Worm (Caenorhabditis elegans) whole organism, L3 larva: ENCODE measurements around the gene F59A6.4.

ENCODE experiments used
- aly-2 ChIP-seq: fragments of 150-350 bp; optimal IDR thresholded peaks from 2 replicates; lab custom pipeline; 2014; ENCODE audit warnings: missing biosample characterization, missing genetic modification characterization
- ama-1 ChIP-seq: fragments of 150-350 bp; optimal IDR thresholded peaks from 2 replicates; lab custom pipeline; 2018
- ceh-82 ChIP-seq: fragments of 150-350 bp; optimal IDR thresholded peaks from 2 replicates; lab custom pipeline; 2014; ENCODE audit warnings: missing biosample characterization, missing genetic modification characterization
- nhr-237 ChIP-seq: fragments of 150-350 bp; optimal IDR thresholded peaks from 2 replicates; lab custom pipeline; 2014; ENCODE audit warnings: missing biosample characterization, missing genetic modification characterization
- nhr-77 ChIP-seq: fragments of 150-350 bp; optimal IDR thresholded peaks from 2 replicates; lab custom pipeline; 2014; ENCODE audit warnings: missing biosample characterization, missing genetic modification characterization
- skn-1 ChIP-seq: fragments of 150-350 bp; optimal IDR thresholded peaks from 2 replicates; lab custom pipeline; 2014; ENCODE audit warnings: missing biosample characterization, missing genetic modification characterization
- snpc-4 ChIP-seq: fragments of 150-350 bp; optimal IDR thresholded peaks from 2 replicates; lab custom pipeline; 2014; ENCODE audit warnings: missing biosample characterization, missing genetic modification characterization
- unc-39 ChIP-seq: sonication (generic microtip); optimal IDR thresholded peaks from 4 replicates; lab custom pipeline; 2017; ENCODE audit warnings: missing biosample characterization, missing genetic modification characterization
- unc-62 ChIP-seq: fragments of 150-350 bp; sonication (generic microtip); optimal IDR thresholded peaks from 4 replicates; lab custom pipeline; 2014; ENCODE audit warnings: missing biosample characterization, missing genetic modification reagents, missing genetic modification characterization

ce11 chrII:5032669-5033068 lies 27.8 kb downstream of the F59A6.4 start:
- TF ChIP-seq nhr-237 (tag; lab: Kevin White, UChicago) (no peak), nhr-77 (no peak), ceh-82 (tag; lab: Kevin White, UChicago) (peak; percentile 29), unc-39 (tag; lab: Kevin White, UChicago) (no peak), skn-1 (tag; lab: Kevin White, UChicago) (no peak), ama-1 (lab: Kevin White, UChicago) (no peak), snpc-4 (tag; lab: Kevin White, UChicago) (peak; percentile 30), unc-62 (GFP tag; lab: Kevin White, UChicago) (no peak), aly-2 (tag; lab: Kevin White, UChicago) (no peak)
